Worm (Caenorhabditis elegans) whole organism, L2 larva: ENCODE data around the gene fbxb-10.

Source experiments
- ZK546.5 ChIP-seq: sonication (generic microtip); optimal IDR thresholded peaks from 2 replicates; lab custom pipeline; 2017; ENCODE audit warnings: missing biosample characterization, missing genetic modification characterization
- ama-1 ChIP-seq: fragments of 150-350 bp; optimal IDR thresholded peaks from 2 replicates; lab custom pipeline; 2018; ENCODE audit warnings: inconsistent platforms
- dmd-4 ChIP-seq: sonication (generic microtip); optimal IDR thresholded peaks from 2 replicates; lab custom pipeline; 2017; ENCODE audit warnings: missing biosample characterization, missing genetic modification characterization
- elt-3 ChIP-seq: sonication (generic microtip); optimal IDR thresholded peaks from 2 replicates; lab custom pipeline; 2017; ENCODE audit warnings: missing biosample characterization, missing genetic modification characterization
- lin-11 ChIP-seq: fragments of 150-350 bp; sonication (generic microtip); optimal IDR thresholded peaks from 2 replicates; lab custom pipeline; 2014; ENCODE audit warnings: missing biosample characterization, missing genetic modification characterization, inconsistent platforms, mixed read lengths
- lin-39 ChIP-seq: fragments of 150-350 bp; optimal IDR thresholded peaks from 2 replicates; lab custom pipeline; 2014; ENCODE audit warnings: missing biosample characterization, missing genetic modification reagents, missing genetic modification characterization
- mdl-1 ChIP-seq, 2 experiments: fragments of 150-350 bp in 1 of 2; sonication (generic microtip) in 1 of 2; optimal IDR thresholded peaks; 2 replicates each; lab custom pipeline; 2017; ENCODE audit warnings: missing biosample characterization in 2 of 2, missing genetic modification characterization in 2 of 2
- nhr-25 ChIP-seq: fragments of 150-350 bp; sonication (generic microtip); optimal IDR thresholded peaks from 3 replicates; lab custom pipeline; 2014; ENCODE audit warnings: missing biosample characterization, missing genetic modification characterization
- ztf-11 ChIP-seq: sonication (generic microtip); optimal IDR thresholded peaks from 2 replicates; lab custom pipeline; 2017; ENCODE audit warnings: missing biosample characterization, missing genetic modification characterization

ce11 chrII:1850299-1850698 lies 32.1 kb upstream of the fbxb-10 start, which contains the start of gene fbxb-96:
- TF ChIP-seq ZK546.5 (tag; lab: Kevin White, UChicago) (no peak), mdl-1 (tag; optimal IDR thresholded peaks at IDR 0.05; lab: Kevin White, UChicago) (no peak), nhr-25 (tag; lab: Kevin White, UChicago) (no peak), ztf-11 (tag; lab: Kevin White, UChicago) (no peak), ama-1 (lab: Kevin White, UChicago) (no peak), lin-11 (tag; lab: Kevin White, UChicago) (no peak), elt-3 (no peak), dmd-4 (tag; lab: Kevin White, UChicago) (no peak), lin-39 (no peak)
